Fruit fly (Drosophila melanogaster) whole organism, embryonic: ENCODE results near the gene CG32036.

Experiments used
- CG11696 ChIP-seq: fragments of 200-800 bp; sonication (Bioruptor generic); IDR thresholded peaks from 2 replicates; pipeline ENCODE4 v1.3.6; 2022; ENCODE audit warnings: missing biosample characterization, missing genetic modification characterization
- CG15601 ChIP-seq: fragments of 200-800 bp; sonication (Bioruptor generic); optimal IDR thresholded peaks from 3 replicates; lab custom pipeline; 2019; ENCODE audit warnings: missing biosample characterization, mild to moderate bottlenecking, missing genetic modification characterization, moderate library complexity
- CG16813 ChIP-seq: fragments of 200-800 bp; sonication (Bioruptor generic); IDR thresholded peaks from 3 replicates; pipeline ENCODE4 v1.3.6; 2022; ENCODE audit warnings: missing biosample characterization, missing genetic modification characterization; ENCODE audit not compliant: partially characterized antibody
- CG1792 ChIP-seq: fragments of 200-800 bp; sonication (Bioruptor generic); optimal IDR thresholded peaks from 2 replicates; lab custom pipeline; 2016; ENCODE audit warnings: missing biosample characterization, missing genetic modification characterization
- CG31224 ChIP-seq: fragments of 200-800 bp; sonication (Bioruptor generic); IDR thresholded peaks from 2 replicates; pipeline ENCODE4 v1.3.6; 2022; ENCODE audit warnings: missing biosample characterization, missing genetic modification characterization
- CG32772 ChIP-seq: fragments of 200-800 bp; sonication (Bioruptor generic); IDR thresholded peaks from 2 replicates; pipeline ENCODE4 v1.3.6; 2022; ENCODE audit warnings: missing biosample characterization, missing genetic modification characterization
- CG4328 ChIP-seq: fragments of 200-800 bp; sonication (Bioruptor generic); optimal IDR thresholded peaks from 3 replicates; lab custom pipeline; 2017; ENCODE audit warnings: missing biosample characterization, missing genetic modification reagents, missing genetic modification characterization
- CG4854 ChIP-seq: fragments of 200-800 bp; sonication (Bioruptor generic); optimal IDR thresholded peaks from 2 replicates; lab custom pipeline; 2016; ENCODE audit warnings: missing biosample characterization, missing genetic modification characterization, inconsistent platforms
- CG6175 ChIP-seq: fragments of 200-800 bp; sonication (Bioruptor generic); IDR thresholded peaks from 3 replicates; pipeline ENCODE4 v1.3.6; 2022; ENCODE audit warnings: missing biosample characterization, missing genetic modification characterization
- CG6813 ChIP-seq: fragments of 200-800 bp; sonication (Bioruptor generic); optimal IDR thresholded peaks from 2 replicates; lab custom pipeline; 2017; ENCODE audit warnings: missing biosample characterization, missing genetic modification characterization, mild to moderate bottlenecking, moderate library complexity, missing genetic modification reagents
- CG7987 ChIP-seq: fragments of 200-800 bp; sonication (Bioruptor generic); optimal IDR thresholded peaks from 2 replicates; lab custom pipeline; 2018; ENCODE audit warnings: missing biosample characterization, mild to moderate bottlenecking, missing genetic modification characterization, moderate library complexity
- CG8290 ChIP-seq, 3 experiments: fragments of 200-800 bp; sonication (Bioruptor generic); optimal IDR thresholded peaks; 2 replicates each; lab custom pipeline; 2016 to 2019; ENCODE audit warnings: missing biosample characterization in 3 of 3, missing genetic modification characterization in 3 of 3, mild to moderate bottlenecking in 2 of 3, moderate library complexity in 1 of 3
- CG9876 ChIP-seq: fragments of 200-800 bp; sonication (Bioruptor generic); optimal IDR thresholded peaks from 2 replicates; lab custom pipeline; 2016; ENCODE audit warnings: missing biosample characterization, missing genetic modification characterization
- Ets65A ChIP-seq: fragments of 200-800 bp; sonication (Bioruptor generic); peaks from one replicate; lab custom pipeline; 2016; ENCODE audit warnings: missing biosample characterization, missing genetic modification characterization
- Fer3 ChIP-seq: fragments of 200-800 bp; sonication (Bioruptor generic); optimal IDR thresholded peaks from 2 replicates; lab custom pipeline; 2018; ENCODE audit warnings: missing biosample characterization, mild to moderate bottlenecking, missing genetic modification characterization, moderate library complexity
- Med ChIP-seq: fragments of 200-800 bp; sonication (Bioruptor generic); peaks from one replicate; lab custom pipeline; 2016; ENCODE audit warnings: missing biosample characterization, missing genetic modification characterization, mild to moderate bottlenecking, inconsistent platforms, moderate library complexity
- Mrtf ChIP-seq: fragments of 200-800 bp; sonication (Bioruptor generic); IDR thresholded peaks from 3 replicates; pipeline ENCODE4 v1.3.6; 2022; ENCODE audit warnings: missing biosample characterization, missing genetic modification characterization
- Rx ChIP-seq: fragments of 200-800 bp; sonication (Bioruptor generic); IDR thresholded peaks from 2 replicates; pipeline ENCODE4 v1.3.6; 2022; ENCODE audit warnings: missing biosample characterization, missing genetic modification characterization
- chinmo ChIP-seq: fragments of 200-800 bp; sonication (Bioruptor generic); IDR thresholded peaks from 4 replicates; pipeline ENCODE4 v1.3.6; 2022; ENCODE audit warnings: missing biosample characterization, missing genetic modification characterization; ENCODE audit not compliant: partially characterized antibody
- ci ChIP-seq: fragments of 200-800 bp; sonication (Bioruptor generic); IDR thresholded peaks from 3 replicates; pipeline ENCODE4 v1.3.6; 2022; ENCODE audit warnings: missing biosample characterization, missing genetic modification characterization
- fd64A ChIP-seq: fragments of 200-800 bp; sonication (Bioruptor generic); optimal IDR thresholded peaks from 3 replicates; lab custom pipeline; 2018; ENCODE audit warnings: missing biosample characterization, mild to moderate bottlenecking, missing genetic modification characterization
- fru ChIP-seq: fragments of >200 bp; optimal IDR thresholded peaks from 2 replicates; lab custom pipeline; 2017
- gt ChIP-seq: fragments of 200-800 bp; sonication (Bioruptor generic); IDR thresholded peaks from 2 replicates; pipeline ENCODE4 v1.3.6; 2022; ENCODE audit warnings: missing biosample characterization, missing genetic modification characterization
- hb ChIP-seq: fragments of 200-800 bp; sonication (Bioruptor generic); IDR thresholded peaks from 3 replicates; pipeline ENCODE4 v1.3.6; 2022; ENCODE audit warnings: missing biosample characterization, missing genetic modification characterization; ENCODE audit not compliant: partially characterized antibody
- insv ChIP-seq, 2 experiments: fragments of 200-800 bp; sonication (Bioruptor generic); optimal IDR thresholded peaks; 3 replicates each; lab custom pipeline; 2016 to 2018; ENCODE audit warnings: missing biosample characterization in 2 of 2, missing genetic modification characterization in 2 of 2
- ken ChIP-seq: fragments of 200-800 bp; sonication (Bioruptor generic); IDR thresholded peaks from 3 replicates; pipeline ENCODE4 v1.3.6; 2022; ENCODE audit warnings: missing biosample characterization, missing genetic modification characterization
- mirr ChIP-seq: fragments of 200-800 bp; sonication (Bioruptor generic); optimal IDR thresholded peaks from 3 replicates; lab custom pipeline; 2018; ENCODE audit warnings: missing biosample characterization, mild to moderate bottlenecking, missing genetic modification characterization
- peb ChIP-seq: fragments of 200-800 bp; sonication (Bioruptor generic); IDR thresholded peaks from 2 replicates; pipeline ENCODE4 v1.3.6; 2022; ENCODE audit warnings: missing biosample characterization, missing genetic modification characterization
- slou ChIP-seq: fragments of 200-800 bp; sonication (Bioruptor generic); optimal IDR thresholded peaks from 3 replicates; lab custom pipeline; 2016; ENCODE audit warnings: missing biosample characterization, missing genetic modification characterization
- ssp ChIP-seq: fragments of 200-800 bp; sonication (Bioruptor generic); IDR thresholded peaks from 2 replicates; pipeline ENCODE4 v1.3.6; 2022; ENCODE audit warnings: missing biosample characterization, missing genetic modification characterization
- stc ChIP-seq: fragments of 200-800 bp; sonication (Bioruptor generic); IDR thresholded peaks from 2 replicates; pipeline ENCODE4 v1.3.6; 2022; ENCODE audit warnings: missing biosample characterization, missing genetic modification characterization
- tap ChIP-seq: fragments of 200-800 bp; optimal IDR thresholded peaks from 3 replicates; lab custom pipeline; 2019; ENCODE audit warnings: missing biosample characterization, mild to moderate bottlenecking, missing genetic modification characterization, moderate library complexity
- tup ChIP-seq: fragments of 200-800 bp; sonication (Bioruptor generic); optimal IDR thresholded peaks from 2 replicates; lab custom pipeline; 2016; ENCODE audit warnings: missing biosample characterization, mild to moderate bottlenecking, missing genetic modification characterization, moderate library complexity
- yki ChIP-seq: fragments of >200 bp; optimal IDR thresholded peaks from 3 replicates; lab custom pipeline; 2018
- zfh1 ChIP-seq: fragments of 200-800 bp; sonication (Bioruptor generic); IDR thresholded peaks from 3 replicates; pipeline ENCODE4 v1.3.6; 2022; ENCODE audit warnings: missing biosample characterization, missing genetic modification characterization

CG32036 gene

dm6 chr3L:9438858-9439257 lies 50.2 kb downstream of the CG32036 start:
- TF ChIP-seq tup (GFP tag; lab: Kevin White, UChicago) (no peak), ssp (GFP tag; lab: Robert Waterston, UW) (no peak), insv (GFP tag; optimal IDR thresholded peaks at IDR 0.05; lab: Kevin White, UChicago) (no peak), hb (GFP tag; lab: Robert Waterston, UW) (0 out of 3 replicates have a peak, but pooled peaks have one; percentile 28), CG6175 (no peak), CG9876 (GFP tag; lab: Kevin White, UChicago) (no peak), mirr (no peak), Rx (GFP tag; lab: Robert Waterston, UW) (no peak), CG4328 (no peak), tap (tag; lab: Kevin White, UChicago) (no peak), slou (GFP tag; lab: Kevin White, UChicago) (no peak), Fer3 (no peak), Med (GFP tag; lab: Kevin White, UChicago) (peak; percentile 63), CG1792 (GFP tag; lab: Kevin White, UChicago) (no peak), CG8290 (GFP tag; optimal IDR thresholded peaks at IDR 0.05; lab: Kevin White, UChicago) (no peak), CG8290 (tag; optimal IDR thresholded peaks at IDR 0.05; lab: Kevin White, UChicago) (no peak), fd64A (GFP tag; lab: Kevin White, UChicago) (no peak), CG32772 (no peak), CG4854 (GFP tag; lab: Kevin White, UChicago) (no peak), Ets65A (GFP tag; lab: Kevin White, UChicago) (peak; percentile 68), gt (no peak), CG6813 (GFP tag; lab: Kevin White, UChicago) (no peak), CG16813 (0 out of 3 replicates have a peak, but pooled peaks have one; percentile 36), peb (GFP tag; lab: Robert Waterston, UW) (no peak), yki (no peak), CG31224 (GFP tag; lab: Robert Waterston, UW) (no peak), CG11696 (GFP tag; lab: Robert Waterston, UW) (no peak), CG7987 (GFP tag; lab: Kevin White, UChicago) (no peak), ci (GFP tag; lab: Robert Waterston, UW) (no peak), ken (no peak), zfh1 (GFP tag; lab: Robert Waterston, UW) (no peak), fru (lab: Kevin White, UChicago) (no peak), CG15601 (tag; lab: Kevin White, UChicago) (no peak), chinmo (GFP tag; lab: Robert Waterston, UW) (0 out of 4 replicates have a peak, but pooled peaks have one; percentile 29), stc (GFP tag; lab: Robert Waterston, UW) (no peak), Mrtf (GFP tag; lab: Robert Waterston, UW) (no peak)
